Worm (Caenorhabditis elegans) whole organism, L1 larva: ENCODE measurements around the gene F44E2.3.
A peak's percentile ranks its signal among the peaks of the same experiment; 100 is the strongest.

ENCODE experiments used
- C04F5.9 ChIP-seq: sonication (generic microtip); optimal IDR thresholded peaks from 2 replicates; lab custom pipeline; 2016; ENCODE audit warnings: missing genetic modification characterization, missing compliant biosample characterization
- C16A3.4 ChIP-seq: fragments of 150-350 bp; optimal IDR thresholded peaks from 2 replicates; lab custom pipeline; 2014; ENCODE audit warnings: missing biosample characterization, missing genetic modification characterization
- C34B4.2 ChIP-seq: sonication (generic microtip); optimal IDR thresholded peaks from 2 replicates; lab custom pipeline; 2017; ENCODE audit warnings: mild to moderate bottlenecking, missing genetic modification characterization, missing compliant biosample characterization
- F16B12.6 ChIP-seq: fragments of 150-350 bp; optimal IDR thresholded peaks from 2 replicates; lab custom pipeline; 2014; ENCODE audit warnings: missing biosample characterization, missing genetic modification characterization
- Y116A8C.19 ChIP-seq: sonication (generic microtip); optimal IDR thresholded peaks from 2 replicates; lab custom pipeline; 2016; ENCODE audit warnings: missing compliant biosample characterization, missing genetic modification characterization, borderline replicate concordance
- aha-1 ChIP-seq: fragments of 150-350 bp; optimal IDR thresholded peaks from 2 replicates; lab custom pipeline; 2014; ENCODE audit warnings: missing biosample characterization, missing genetic modification characterization
- aly-2 ChIP-seq: fragments of 150-350 bp; optimal IDR thresholded peaks from 2 replicates; lab custom pipeline; 2014; ENCODE audit warnings: missing biosample characterization, missing genetic modification characterization
- ama-1 ChIP-seq: fragments of 150-350 bp; optimal IDR thresholded peaks from 2 replicates; lab custom pipeline; 2014
- ceh-8 ChIP-seq: fragments of 200-800 bp; sonication (Bioruptor generic); optimal IDR thresholded peaks from 2 replicates; lab custom pipeline; 2018; ENCODE audit warnings: mild to moderate bottlenecking, missing genetic modification characterization, moderate library complexity, missing compliant biosample characterization
- ceh-82 ChIP-seq, 3 experiments: fragments of 150-350 bp in 1 of 3; sonication (generic microtip) in 2 of 3; optimal IDR thresholded peaks; 2 replicates each; lab custom pipeline; 2014 to 2017; ENCODE audit warnings: missing biosample characterization in 3 of 3, missing genetic modification characterization in 3 of 3
- ceh-88 ChIP-seq: fragments of 200-800 bp; sonication (Bioruptor generic); IDR thresholded peaks from 2 replicates; pipeline ENCODE4 v1.3.6; 2022; ENCODE audit warnings: missing genetic modification characterization, missing compliant biosample characterization
- ceh-90 ChIP-seq: sonication (generic microtip); optimal IDR thresholded peaks from 2 replicates; lab custom pipeline; 2016; ENCODE audit warnings: missing genetic modification characterization, missing compliant biosample characterization
- ces-1 ChIP-seq: fragments of 150-350 bp; optimal IDR thresholded peaks from 2 replicates; lab custom pipeline; 2014; ENCODE audit warnings: missing biosample characterization, missing genetic modification reagents, missing genetic modification characterization
- dpl-1 ChIP-seq, 3 experiments: fragments of 150-350 bp in 2 of 3; sonication (generic microtip) in 1 of 3; optimal IDR thresholded peaks; 2 replicates each; lab custom pipeline; 2014 to 2017; ENCODE audit warnings: missing biosample characterization in 3 of 3, missing genetic modification characterization in 3 of 3, missing genetic modification reagents in 3 of 3
- egl-13 ChIP-seq: sonication (generic microtip); optimal IDR thresholded peaks from 2 replicates; lab custom pipeline; 2016; ENCODE audit warnings: missing genotype, missing genetic modification reagents, missing genetic modification characterization, missing compliant biosample characterization
- egl-27 ChIP-seq, 2 experiments: fragments of 150-350 bp in 1 of 2; sonication (generic microtip); optimal IDR thresholded peaks; 3 replicates each; lab custom pipeline; 2017 to 2018; ENCODE audit warnings: missing biosample characterization in 2 of 2, missing genetic modification characterization in 2 of 2, missing genetic modification reagents in 2 of 2
- elt-2 ChIP-seq: sonication (generic microtip); optimal IDR thresholded peaks from 2 replicates; lab custom pipeline; 2016; ENCODE audit warnings: missing genetic modification characterization, mild to moderate bottlenecking, inconsistent platforms, missing compliant biosample characterization, missing genetic modification reagents
- ets-5 ChIP-seq: fragments of 200-800 bp; sonication (Bioruptor generic); IDR thresholded peaks from 2 replicates; pipeline ENCODE4 v1.3.6; 2022; ENCODE audit warnings: missing genetic modification characterization, missing compliant biosample characterization
- fkh-8 ChIP-seq: sonication (generic microtip); optimal IDR thresholded peaks from 2 replicates; lab custom pipeline; 2016; ENCODE audit warnings: mild to moderate bottlenecking, missing genetic modification characterization, missing compliant biosample characterization
- fos-1 ChIP-seq: fragments of 150-350 bp; optimal IDR thresholded peaks from 2 replicates; lab custom pipeline; 2014; ENCODE audit warnings: missing biosample characterization, missing genetic modification characterization
- grh-1 ChIP-seq: fragments of 200-800 bp; sonication (Bioruptor generic); IDR thresholded peaks from 2 replicates; pipeline ENCODE4 v1.3.6; 2022; ENCODE audit warnings: missing genetic modification reagents, missing genetic modification characterization, missing compliant biosample characterization
- hlh-4 ChIP-seq: sonication (generic microtip); optimal IDR thresholded peaks from 2 replicates; lab custom pipeline; 2016; ENCODE audit warnings: mild to moderate bottlenecking, missing genetic modification characterization, missing compliant biosample characterization
- hpl-2 ChIP-seq: fragments of 150-350 bp; optimal IDR thresholded peaks from 2 replicates; lab custom pipeline; 2014; ENCODE audit warnings: missing biosample characterization, missing genetic modification reagents, missing genetic modification characterization
- irx-1 ChIP-seq: sonication (generic microtip); optimal IDR thresholded peaks from 2 replicates; lab custom pipeline; 2016; ENCODE audit warnings: missing genetic modification characterization, missing compliant biosample characterization
- isw-1 ChIP-seq: fragments of 200-800 bp; sonication (Bioruptor generic); IDR thresholded peaks from 2 replicates; pipeline ENCODE4 v1.3.6; 2022; ENCODE audit warnings: missing genetic modification characterization, missing compliant biosample characterization
- jun-1 ChIP-seq: fragments of 150-350 bp; optimal IDR thresholded peaks from 2 replicates; lab custom pipeline; 2014; ENCODE audit warnings: missing biosample characterization, missing genetic modification reagents, missing genetic modification characterization
- lin-13 ChIP-seq: fragments of 150-350 bp; optimal IDR thresholded peaks from 2 replicates; lab custom pipeline; 2014; ENCODE audit warnings: missing biosample characterization, missing genetic modification reagents, missing genetic modification characterization
- lin-14 ChIP-seq: fragments of 200-800 bp; sonication (Bioruptor generic); optimal IDR thresholded peaks from 2 replicates; lab custom pipeline; 2018; ENCODE audit warnings: mild to moderate bottlenecking, missing genetic modification characterization, moderate library complexity, missing compliant biosample characterization
- lin-35 ChIP-seq, 2 experiments: fragments of 150-350 bp; optimal IDR thresholded peaks; 2 replicates each; lab custom pipeline; 2014; ENCODE audit warnings: missing biosample characterization in 2 of 2, missing genetic modification characterization in 2 of 2, missing genetic modification reagents in 2 of 2
- lir-3 ChIP-seq: sonication (generic microtip); optimal IDR thresholded peaks from 2 replicates; lab custom pipeline; 2016; ENCODE audit warnings: mild to moderate bottlenecking, missing genetic modification characterization, moderate library complexity, missing compliant biosample characterization; ENCODE audit not compliant: poor library complexity
- mdl-1 ChIP-seq, 2 experiments: fragments of 150-350 bp; optimal IDR thresholded peaks; 2 replicates each; lab custom pipeline; 2014 to 2017; ENCODE audit warnings: missing biosample characterization in 2 of 2, missing genetic modification characterization in 2 of 2, inconsistent platforms in 1 of 2
- mep-1 ChIP-seq: fragments of 150-350 bp; optimal IDR thresholded peaks from 2 replicates; lab custom pipeline; 2014; ENCODE audit warnings: missing biosample characterization, missing genetic modification characterization
- nhr-12 ChIP-seq: sonication (generic microtip); optimal IDR thresholded peaks from 2 replicates; lab custom pipeline; 2017; ENCODE audit warnings: missing biosample characterization, missing genetic modification characterization
- nhr-19 ChIP-seq: fragments of 200-800 bp; sonication (Bioruptor generic); conservative IDR thresholded peaks from 2 replicates; pipeline ENCODE4 v1.3.6; 2022; ENCODE audit warnings: missing genetic modification characterization, missing compliant biosample characterization
- nhr-237 ChIP-seq: fragments of 150-350 bp; optimal IDR thresholded peaks from 2 replicates; lab custom pipeline; 2014; ENCODE audit warnings: missing biosample characterization, missing genetic modification characterization
- nhr-28 ChIP-seq: fragments of 150-350 bp; optimal IDR thresholded peaks from 2 replicates; lab custom pipeline; 2014; ENCODE audit warnings: missing biosample characterization, missing genetic modification characterization
- nhr-47 ChIP-seq: sonication (generic microtip); optimal IDR thresholded peaks from 2 replicates; lab custom pipeline; 2016; ENCODE audit warnings: mild to moderate bottlenecking, missing genetic modification characterization, moderate library complexity, missing compliant biosample characterization
- nhr-71 ChIP-seq: sonication (generic microtip); optimal IDR thresholded peaks from 2 replicates; lab custom pipeline; 2016; ENCODE audit warnings: mild to moderate bottlenecking, missing genetic modification characterization, moderate library complexity, missing compliant biosample characterization
- nhr-76 ChIP-seq: sonication (generic microtip); optimal IDR thresholded peaks from 2 replicates; lab custom pipeline; 2017; ENCODE audit warnings: missing biosample characterization, missing genetic modification characterization
- nhr-84 ChIP-seq: sonication (generic microtip); optimal IDR thresholded peaks from 2 replicates; lab custom pipeline; 2017; ENCODE audit warnings: missing biosample characterization, missing genetic modification characterization
- nhr-85 ChIP-seq: sonication (generic microtip); peaks from one replicate; lab custom pipeline; 2016; ENCODE audit warnings: missing genetic modification characterization, inconsistent platforms, missing compliant biosample characterization
- nhr-90 ChIP-seq: sonication (generic microtip); optimal IDR thresholded peaks from 2 replicates; lab custom pipeline; 2016; ENCODE audit warnings: mild to moderate bottlenecking, missing genetic modification characterization, missing compliant biosample characterization; ENCODE audit not compliant: poor library complexity
- pag-3 ChIP-seq: sonication (generic microtip); optimal IDR thresholded peaks from 2 replicates; lab custom pipeline; 2017; ENCODE audit warnings: missing genetic modification characterization, mild to moderate bottlenecking, missing compliant biosample characterization, antibody characterized with exemption, borderline replicate concordance; ENCODE audit not compliant: insufficient read depth
- pqm-1 ChIP-seq: sonication (generic microtip); optimal IDR thresholded peaks from 3 replicates; lab custom pipeline; 2017; ENCODE audit warnings: missing biosample characterization, missing genetic modification characterization
- rnt-1 ChIP-seq: sonication (generic microtip); optimal IDR thresholded peaks from 2 replicates; lab custom pipeline; 2016; ENCODE audit warnings: mild to moderate bottlenecking, missing genetic modification characterization, moderate library complexity, missing compliant biosample characterization
- snu-23 ChIP-seq: sonication (generic microtip); optimal IDR thresholded peaks from 2 replicates; lab custom pipeline; 2016; ENCODE audit warnings: missing genetic modification characterization, missing compliant biosample characterization
- sox-4 ChIP-seq: sonication (generic microtip); optimal IDR thresholded peaks from 2 replicates; lab custom pipeline; 2016; ENCODE audit warnings: missing genetic modification characterization, missing compliant biosample characterization
- swsn-7 ChIP-seq: sonication (generic microtip); optimal IDR thresholded peaks from 2 replicates; lab custom pipeline; 2016; ENCODE audit warnings: missing genetic modification characterization, missing compliant biosample characterization
- tbx-2 ChIP-seq: sonication (generic microtip); optimal IDR thresholded peaks from 2 replicates; lab custom pipeline; 2016; ENCODE audit warnings: missing genetic modification characterization, missing compliant biosample characterization
- tlp-1 ChIP-seq: fragments of 150-350 bp; optimal IDR thresholded peaks from 2 replicates; lab custom pipeline; 2014; ENCODE audit warnings: missing biosample characterization, missing genetic modification characterization
- unc-30 ChIP-seq: sonication (generic microtip); optimal IDR thresholded peaks from 2 replicates; lab custom pipeline; 2017; ENCODE audit warnings: missing biosample characterization, missing genetic modification characterization
- unc-86 ChIP-seq: sonication (generic microtip); optimal IDR thresholded peaks from 2 replicates; lab custom pipeline; 2016; ENCODE audit warnings: missing genetic modification characterization, missing compliant biosample characterization
- xbp-1 ChIP-seq: sonication (generic microtip); optimal IDR thresholded peaks from 2 replicates; lab custom pipeline; 2016; ENCODE audit warnings: missing genetic modification characterization, missing compliant biosample characterization
- zip-4 ChIP-seq: fragments of 200-800 bp; sonication (Bioruptor generic); optimal IDR thresholded peaks from 2 replicates; lab custom pipeline; 2018; ENCODE audit warnings: mild to moderate bottlenecking, missing genetic modification characterization, moderate library complexity, missing compliant biosample characterization

Gene F44E2.3

DNA sequence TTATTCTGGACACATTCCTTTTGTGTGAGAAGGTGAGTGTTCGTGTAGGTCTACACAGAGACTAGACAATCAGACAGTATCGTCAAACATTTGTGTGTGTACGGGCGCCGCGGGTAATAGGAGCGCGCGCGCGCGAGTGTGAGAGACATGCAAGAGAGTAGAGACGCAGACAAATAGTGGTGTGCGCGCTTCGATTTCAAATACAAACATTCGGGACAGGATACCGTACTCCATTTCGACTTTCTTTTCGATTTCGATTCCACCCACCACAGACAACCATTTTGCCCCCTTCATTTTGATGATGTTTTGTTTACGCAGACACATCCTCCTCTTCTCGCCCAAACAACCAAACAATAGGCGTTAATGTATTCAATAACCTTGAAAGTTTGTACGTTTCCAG, 34.3 kb downstream of the F44E2.3 start:
- TF ChIP-seq ets-5 (no peak), nhr-85 (peak; percentile 95), nhr-84 (tag; lab: Kevin White, UChicago) (no peak), nhr-90 (peak; percentile 69), nhr-47 (peak; percentile 51), egl-27 (tag; optimal IDR thresholded peaks at IDR 0.05; lab: Kevin White, UChicago) (peak; percentile 30 to 56), C34B4.2 (no peak), aha-1 (tag; lab: Kevin White, UChicago) (no peak), pqm-1 (no peak), ces-1 (GFP tag; lab: Kevin White, UChicago) (no peak), elt-2 (peak; percentile 30), zip-4 (GFP tag; lab: Kevin White, UChicago) (no peak), mep-1 (tag; lab: Kevin White, UChicago) (peak; percentile 61), grh-1 (peak; percentile 73), mdl-1 (tag; optimal IDR thresholded peaks at IDR 0.05; lab: Kevin White, UChicago) (peak in 1 of 2 experiments; percentile 90), unc-86 (tag; lab: Kevin White, UChicago) (no peak), lin-13 (peak; percentile 57), nhr-76 (tag; lab: Kevin White, UChicago) (no peak), swsn-7 (peak; percentile 71), ceh-90 (tag; lab: Kevin White, UChicago) (no peak), ceh-8 (GFP tag; lab: Kevin White, UChicago) (peak; percentile 29), tlp-1 (tag; lab: Kevin White, UChicago) (no peak), ceh-82 (tag; optimal IDR thresholded peaks at IDR 0.05; lab: Kevin White, UChicago) (peak; percentile 26 to 76 (median 54)), snu-23 (GFP tag; lab: Kevin White, UChicago) (peak; percentile 81), fkh-8 (tag; lab: Kevin White, UChicago) (no peak), tbx-2 (tag; lab: Kevin White, UChicago) (peak; percentile 67), C16A3.4 (tag; lab: Kevin White, UChicago) (peak; percentile 41), xbp-1 (tag; lab: Kevin White, UChicago) (peak; percentile 51), ama-1 (lab: Kevin White, UChicago) (no peak), nhr-12 (tag; lab: Kevin White, UChicago) (no peak), hpl-2 (no peak), irx-1 (tag; lab: Kevin White, UChicago) (peak; percentile 49), F16B12.6 (tag; lab: Kevin White, UChicago) (no peak), C04F5.9 (tag; lab: Kevin White, UChicago) (no peak), aly-2 (tag; lab: Kevin White, UChicago) (no peak), egl-13 (tag; lab: Kevin White, UChicago) (no peak), pag-3 (tag; lab: Kevin White, UChicago) (no peak), lin-14 (GFP tag; lab: Kevin White, UChicago) (peak; percentile 95), nhr-28 (tag; lab: Kevin White, UChicago) (no peak), fos-1 (tag; lab: Kevin White, UChicago) (peak; percentile 38), rnt-1 (tag; lab: Kevin White, UChicago) (peak; percentile 38), lin-35 (GFP tag; optimal IDR thresholded peaks at IDR 0.05; lab: Kevin White, UChicago) (peak; percentile 62 to 78), ceh-88 (GFP tag; lab: Robert Waterston, UW) (peak; percentile 49; the same call in 1 of the 2 replicates), unc-30 (tag; lab: Kevin White, UChicago) (no peak), sox-4 (tag; lab: Kevin White, UChicago) (no peak), jun-1 (tag; lab: Kevin White, UChicago) (peak; percentile 69), nhr-237 (tag; lab: Kevin White, UChicago) (peak; percentile 68), lir-3 (tag; lab: Kevin White, UChicago) (no peak), Y116A8C.19 (tag; lab: Kevin White, UChicago) (no peak), hlh-4 (tag; lab: Kevin White, UChicago) (no peak), dpl-1 (GFP tag; optimal IDR thresholded peaks at IDR 0.05; lab: Kevin White, UChicago) (peak; percentile 52 to 63 (median 61)), isw-1 (GFP tag; lab: Robert Waterston, UW) (no peak), nhr-71 (peak; percentile 81), nhr-19 (peak; percentile 74)
